Fruit fly (Drosophila melanogaster): ENCODE results near the gene CG6276.

The CG6276 gene

DNA sequence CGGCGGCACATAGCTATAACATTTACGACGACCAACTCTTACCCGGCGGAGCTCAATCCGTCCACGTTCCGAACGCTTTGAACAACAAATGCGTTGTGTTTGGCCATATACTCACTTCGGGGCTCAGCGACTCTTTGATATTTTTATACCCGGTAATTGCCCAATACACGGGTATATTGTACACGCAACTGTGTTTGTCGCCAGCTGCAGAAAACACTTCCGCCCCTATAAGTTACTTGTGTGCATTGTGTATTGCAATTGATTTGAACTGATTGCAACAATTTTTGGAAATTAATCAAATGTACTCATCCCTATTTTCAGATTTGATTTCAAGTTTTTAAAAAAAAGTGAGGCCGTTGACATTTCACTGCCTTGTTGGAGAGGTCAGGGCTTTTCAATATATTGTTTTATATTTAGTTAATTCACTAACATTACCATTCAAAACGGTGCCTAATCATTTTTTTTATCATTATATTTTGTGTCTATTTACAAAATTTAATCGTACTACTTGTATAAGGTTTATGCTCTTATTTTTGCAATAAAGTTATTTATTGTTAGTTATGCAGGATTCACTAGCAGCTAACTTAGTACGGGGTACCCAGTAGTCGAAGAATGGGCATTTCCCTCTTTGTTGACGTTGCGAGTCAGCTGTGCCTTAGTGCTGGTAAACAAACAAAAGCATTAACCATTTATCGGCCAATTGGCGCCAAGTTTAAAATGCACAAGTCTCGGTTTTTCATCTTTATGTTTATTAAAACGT lies 23.2 kb upstream of the CG6276 start, which contains the start of gene Nagk (continued):
- TF ChIP-seq CG10147 (GFP tag; optimal IDR thresholded peaks at IDR 0.05) = peak; percentile 50
- no peak for TF ChIP-seq abd-A (tag; optimal IDR thresholded peaks at IDR 0.05)
- peak; percentile 50 for TF ChIP-seq Deaf1 (tag; optimal IDR thresholded peaks at IDR 0.05)
- no peak for TF ChIP-seq peb (GFP tag; IDR thresholded peaks at IDR 0.05)
- no peak for TF ChIP-seq ap (GFP tag; IDR thresholded peaks at IDR 0.05)
- TF ChIP-seq Meics (GFP tag; optimal IDR thresholded peaks at IDR 0.05) = peak; percentile 81
- TF ChIP-seq Lhr (GFP tag; optimal IDR thresholded peaks at IDR 0.05) = no peak
- no peak for TF ChIP-seq twi (tag; optimal IDR thresholded peaks at IDR 0.05)
- TF ChIP-seq CG18011 (GFP tag; optimal IDR thresholded peaks at IDR 0.05) = peak; percentile 36
- TF ChIP-seq CG32767 (GFP tag; IDR thresholded peaks at IDR 0.05) = peak; percentile 15; the same call in 1 of the 2 replicates
- no peak for TF ChIP-seq p53 (GFP tag; optimal IDR thresholded peaks at IDR 0.05)
- no peak for TF ChIP-seq Sox100B (GFP tag; optimal IDR thresholded peaks at IDR 0.05)
- peak; percentile 26 for TF ChIP-seq Spps (tag; optimal IDR thresholded peaks at IDR 0.05)
- peak; percentile 45 for TF ChIP-seq NfI (GFP tag; optimal IDR thresholded peaks at IDR 0.05)
- no peak for TF ChIP-seq pb (GFP tag; optimal IDR thresholded peaks at IDR 0.05)
- TF ChIP-seq CG11723 (GFP tag; optimal IDR thresholded peaks at IDR 0.05) = peak; percentile 53
- no peak for TF ChIP-seq CG8478 (optimal IDR thresholded peaks at IDR 0.05)
- TF ChIP-seq sim (GFP tag; IDR thresholded peaks at IDR 0.05) = no peak
- TF ChIP-seq CG17568 (GFP tag; optimal IDR thresholded peaks at IDR 0.05) = no peak
- TF ChIP-seq CG11093 (GFP tag; IDR thresholded peaks at IDR 0.05) = no peak
- TF ChIP-seq chif (GFP tag; optimal IDR thresholded peaks at IDR 0.05) = peak; percentile 9 to 72
- TF ChIP-seq CG17612 (GFP tag; IDR thresholded peaks at IDR 0.05) = no peak
- no peak for TF ChIP-seq trh (GFP tag; optimal IDR thresholded peaks at IDR 0.05)
- TF ChIP-seq zfh1 (GFP tag; IDR thresholded peaks at IDR 0.05) = peak; percentile 30; the same call in 2 of the 3 replicates
- peak; percentile 82 for TF ChIP-seq CG18262 (tag; optimal IDR thresholded peaks at IDR 0.05)
- TF ChIP-seq HmgZ (tag; optimal IDR thresholded peaks at IDR 0.05) = peak; percentile 5
- no peak for TF ChIP-seq wor (GFP tag; IDR thresholded peaks at IDR 0.05)
- TF ChIP-seq CG30403 (GFP tag; optimal IDR thresholded peaks at IDR 0.05) = peak; percentile 77
- TF ChIP-seq TFAM (GFP tag; optimal IDR thresholded peaks at IDR 0.05) = no peak
- no peak for TF ChIP-seq CG17912 (GFP tag; optimal IDR thresholded peaks at IDR 0.05)
- TF ChIP-seq ato (GFP tag; IDR thresholded peaks at IDR 0.05; ENCODE audit: partially characterized antibody) = no peak
- no peak for TF ChIP-seq kni (GFP tag; optimal IDR thresholded peaks at IDR 0.05)
- TF ChIP-seq CG4282 (GFP tag; optimal IDR thresholded peaks at IDR 0.05) = no peak
- peak; percentile 59 for TF ChIP-seq CG6765 (GFP tag; optimal IDR thresholded peaks at IDR 0.05)
- TF ChIP-seq Max (GFP tag; optimal IDR thresholded peaks at IDR 0.05) = peak; percentile 67
- TF ChIP-seq sc (optimal IDR thresholded peaks at IDR 0.05) = no peak
- no peak for TF ChIP-seq sc (GFP tag; optimal IDR thresholded peaks at IDR 0.05)
- 0 out of 2 replicates have a peak, but pooled peaks have one; percentile 9 for TF ChIP-seq al (GFP tag; IDR thresholded peaks at IDR 0.05)
- peak; percentile 68; the same call in 2 of the 3 replicates for TF ChIP-seq CG6791 (GFP tag; IDR thresholded peaks at IDR 0.05; ENCODE audit: partially characterized antibody)
- no peak for TF ChIP-seq ro (GFP tag; IDR thresholded peaks at IDR 0.05)
- peak; percentile 53 for TF ChIP-seq CG4820 (GFP tag; optimal IDR thresholded peaks at IDR 0.05)
- peak; percentile 49; the same call in 1 of the 3 replicates for TF ChIP-seq Dbx (GFP tag; IDR thresholded peaks at IDR 0.05)
- peak; percentile 59 for TF ChIP-seq Jarid2 (GFP tag; optimal IDR thresholded peaks at IDR 0.05)
- TF ChIP-seq psq (GFP tag; optimal IDR thresholded peaks at IDR 0.05) = no peak
- TF ChIP-seq CG4360 (GFP tag; IDR thresholded peaks at IDR 0.05) = no peak
- TF ChIP-seq fru (optimal IDR thresholded peaks at IDR 0.05) = no peak
- peak; percentile 46 to 68 for TF ChIP-seq dpn (GFP tag; optimal IDR thresholded peaks at IDR 0.05)
- peak; percentile 38 for TF ChIP-seq dm (GFP tag; optimal IDR thresholded peaks at IDR 0.05)
- peak; percentile 66 for TF ChIP-seq CG12659 (GFP tag; optimal IDR thresholded peaks at IDR 0.05)
- no peak for TF ChIP-seq CG6683 (GFP tag; optimal IDR thresholded peaks at IDR 0.05)

All from whole organism, embryonic.